Worm (Caenorhabditis elegans) whole organism, late embryonic: Measurements from ENCODE around the gene C18G1.1.

Experiments
- C08G9.2 ChIP-seq: sonication (generic microtip); optimal IDR thresholded peaks from 2 replicates; lab custom pipeline; 2016; ENCODE audit warnings: mild to moderate bottlenecking, missing genetic modification characterization, moderate library complexity, missing compliant biosample characterization
- C38D4.7 ChIP-seq: fragments of 200-800 bp; sonication (Bioruptor generic); optimal IDR thresholded peaks from 2 replicates; lab custom pipeline; 2018; ENCODE audit warnings: mild to moderate bottlenecking, missing genetic modification characterization, moderate library complexity, missing compliant biosample characterization
- F13H6.1 ChIP-seq: sonication (generic microtip); optimal IDR thresholded peaks from 2 replicates; lab custom pipeline; 2016; ENCODE audit warnings: missing genetic modification characterization, missing compliant biosample characterization
- K09A11.1 ChIP-seq: sonication (generic microtip); optimal IDR thresholded peaks from 2 replicates; lab custom pipeline; 2017; ENCODE audit warnings: antibody characterized with exemption, mild to moderate bottlenecking, missing genetic modification characterization, missing compliant biosample characterization; ENCODE audit not compliant: insufficient read depth
- T23F11.4 ChIP-seq: fragments of 200-800 bp; sonication (Bioruptor generic); optimal IDR thresholded peaks from 2 replicates; lab custom pipeline; 2018; ENCODE audit warnings: mild to moderate bottlenecking, missing genetic modification characterization, missing compliant biosample characterization
- ama-1 ChIP-seq: fragments of 150-350 bp; optimal IDR thresholded peaks from 2 replicates; lab custom pipeline; 2014
- ceh-14 ChIP-seq: sonication (generic microtip); optimal IDR thresholded peaks from 2 replicates; lab custom pipeline; 2016; ENCODE audit warnings: missing genotype, missing genetic modification characterization, missing compliant biosample characterization
- ceh-18 ChIP-seq: sonication (generic microtip); optimal IDR thresholded peaks from 2 replicates; lab custom pipeline; 2016; ENCODE audit warnings: missing genetic modification characterization, missing compliant biosample characterization
- ceh-19 ChIP-seq: fragments of 200-800 bp; sonication (Bioruptor generic); optimal IDR thresholded peaks from 2 replicates; lab custom pipeline; 2018; ENCODE audit warnings: mild to moderate bottlenecking, missing genetic modification characterization, missing compliant biosample characterization
- ceh-2 ChIP-seq: sonication (generic microtip); optimal IDR thresholded peaks from 2 replicates; lab custom pipeline; 2016; ENCODE audit warnings: missing genotype, missing genetic modification characterization, missing compliant biosample characterization
- ceh-24 ChIP-seq: sonication (generic microtip); optimal IDR thresholded peaks from 2 replicates; lab custom pipeline; 2016; ENCODE audit warnings: mild to moderate bottlenecking, missing genetic modification characterization, missing compliant biosample characterization
- ceh-30 ChIP-seq: fragments of 150-350 bp; optimal IDR thresholded peaks from 2 replicates; lab custom pipeline; 2014; ENCODE audit warnings: missing biosample characterization, missing genetic modification characterization
- ceh-31 ChIP-seq: sonication (generic microtip); optimal IDR thresholded peaks from 2 replicates; lab custom pipeline; 2016; ENCODE audit warnings: missing genetic modification characterization, missing compliant biosample characterization
- ceh-34 ChIP-seq: sonication (generic microtip); optimal IDR thresholded peaks from 2 replicates; lab custom pipeline; 2016; ENCODE audit warnings: mild to moderate bottlenecking, missing genetic modification characterization, missing compliant biosample characterization
- ceh-48 ChIP-seq: sonication (generic microtip); optimal IDR thresholded peaks from 2 replicates; lab custom pipeline; 2016; ENCODE audit warnings: missing genetic modification characterization, inconsistent platforms, missing compliant biosample characterization
- ceh-6 ChIP-seq: fragments of 200-800 bp; sonication (Bioruptor generic); optimal IDR thresholded peaks from 2 replicates; lab custom pipeline; 2018; ENCODE audit warnings: mild to moderate bottlenecking, missing genetic modification characterization, missing compliant biosample characterization
- ceh-9 ChIP-seq: sonication (generic microtip); optimal IDR thresholded peaks from 2 replicates; lab custom pipeline; 2016; ENCODE audit warnings: mild to moderate bottlenecking, missing genetic modification characterization, inconsistent platforms, missing compliant biosample characterization
- dve-1 ChIP-seq: sonication (generic microtip); optimal IDR thresholded peaks from 2 replicates; lab custom pipeline; 2017; ENCODE audit warnings: antibody characterized with exemption, mild to moderate bottlenecking, missing genetic modification characterization, missing compliant biosample characterization
- elt-2 ChIP-seq: sonication (generic microtip); optimal IDR thresholded peaks from 2 replicates; lab custom pipeline; 2016; ENCODE audit warnings: missing genetic modification reagents, missing genetic modification characterization, missing compliant biosample characterization
- ets-4 ChIP-seq: sonication (generic microtip); optimal IDR thresholded peaks from 2 replicates; lab custom pipeline; 2016; ENCODE audit warnings: missing genetic modification characterization, missing compliant biosample characterization
- fax-1 ChIP-seq: sonication (generic microtip); optimal IDR thresholded peaks from 2 replicates; lab custom pipeline; 2016; ENCODE audit warnings: missing genotype, missing genetic modification characterization, missing compliant biosample characterization
- hlh-30 ChIP-seq: sonication (generic microtip); optimal IDR thresholded peaks from 2 replicates; lab custom pipeline; 2017; ENCODE audit warnings: antibody characterized with exemption, missing genetic modification characterization, missing compliant biosample characterization; ENCODE audit not compliant: insufficient read depth
- lin-11 ChIP-seq: fragments of 200-800 bp; sonication (Bioruptor generic); optimal IDR thresholded peaks from 2 replicates; lab custom pipeline; 2018; ENCODE audit warnings: mild to moderate bottlenecking, missing genetic modification characterization, missing compliant biosample characterization
- nfya-1 ChIP-seq: sonication (generic microtip); optimal IDR thresholded peaks from 2 replicates; lab custom pipeline; 2017; ENCODE audit warnings: missing genetic modification characterization, mild to moderate bottlenecking, missing compliant biosample characterization, antibody characterized with exemption, moderate library complexity
- nhr-11 ChIP-seq: fragments of 150-350 bp; optimal IDR thresholded peaks from 2 replicates; lab custom pipeline; 2014; ENCODE audit warnings: missing biosample characterization, missing genetic modification characterization
- nhr-232 ChIP-seq: sonication (generic microtip); optimal IDR thresholded peaks from 2 replicates; lab custom pipeline; 2016; ENCODE audit warnings: missing genetic modification characterization, missing compliant biosample characterization
- npax-4 ChIP-seq: sonication (generic microtip); optimal IDR thresholded peaks from 2 replicates; lab custom pipeline; 2016; ENCODE audit warnings: missing genetic modification characterization, missing compliant biosample characterization
- pat-9 ChIP-seq: fragments of 200-800 bp; sonication (Bioruptor generic); optimal IDR thresholded peaks from 2 replicates; lab custom pipeline; 2018; ENCODE audit warnings: mild to moderate bottlenecking, missing genetic modification characterization, moderate library complexity, missing compliant biosample characterization
- pax-1 ChIP-seq: fragments of 150-350 bp; optimal IDR thresholded peaks from 2 replicates; lab custom pipeline; 2014; ENCODE audit warnings: missing biosample characterization, missing genetic modification characterization
- pha-2 ChIP-seq: sonication (generic microtip); optimal IDR thresholded peaks from 2 replicates; lab custom pipeline; 2017; ENCODE audit warnings: mild to moderate bottlenecking, missing genetic modification characterization, missing compliant biosample characterization
- pqm-1 ChIP-seq: sonication (generic microtip); optimal IDR thresholded peaks from 2 replicates; lab custom pipeline; 2016; ENCODE audit warnings: missing genetic modification characterization, missing compliant biosample characterization
- ref-2 ChIP-seq: sonication (generic microtip); optimal IDR thresholded peaks from 2 replicates; lab custom pipeline; 2016; ENCODE audit warnings: missing genetic modification characterization, missing compliant biosample characterization
- rnt-1 ChIP-seq: sonication (generic microtip); optimal IDR thresholded peaks from 2 replicates; lab custom pipeline; 2016; ENCODE audit warnings: missing genetic modification characterization, missing compliant biosample characterization
- sox-2 ChIP-seq: fragments of 200-800 bp; sonication (Bioruptor generic); IDR thresholded peaks from 2 replicates; pipeline ENCODE4 v1.3.6; 2022; ENCODE audit warnings: missing genetic modification reagents, missing genetic modification characterization, missing compliant biosample characterization
- sox-4 ChIP-seq: sonication (generic microtip); optimal IDR thresholded peaks from 2 replicates; lab custom pipeline; 2017; ENCODE audit warnings: mild to moderate bottlenecking, missing genetic modification characterization, inconsistent platforms, missing compliant biosample characterization
- syd-9 ChIP-seq: sonication (generic microtip); optimal IDR thresholded peaks from 2 replicates; lab custom pipeline; 2016; ENCODE audit warnings: mild to moderate bottlenecking, missing genetic modification characterization, moderate library complexity, missing compliant biosample characterization
- tbx-2 ChIP-seq: sonication (generic microtip); optimal IDR thresholded peaks from 2 replicates; lab custom pipeline; 2016; ENCODE audit warnings: missing genetic modification characterization, missing compliant biosample characterization
- unc-3 ChIP-seq, 2 experiments: fragments of 200-800 bp in 1 of 2; sonication (Bioruptor generic) in 1 of 2; sonication (generic microtip) in 1 of 2; conservative IDR thresholded peaks in 1 of 2; optimal IDR thresholded peaks in 1 of 2; 2 replicates each; pipeline versions ENCODE4 v1.3.6 to Lab custom; 2016 to 2022; ENCODE audit warnings: missing compliant biosample characterization in 2 of 2, missing genetic modification characterization in 2 of 2, missing genetic modification reagents in 1 of 2
- unc-42 ChIP-seq: sonication (generic microtip); optimal IDR thresholded peaks from 2 replicates; lab custom pipeline; 2016; ENCODE audit warnings: missing genotype, missing genetic modification characterization, missing compliant biosample characterization
- unc-55 ChIP-seq: sonication (generic microtip); optimal IDR thresholded peaks from 2 replicates; lab custom pipeline; 2017; ENCODE audit warnings: missing biosample characterization, missing genetic modification reagents, missing genetic modification characterization
- zip-5 ChIP-seq: sonication (generic microtip); optimal IDR thresholded peaks from 2 replicates; lab custom pipeline; 2016; ENCODE audit warnings: missing genetic modification characterization, missing compliant biosample characterization
- ztf-16 ChIP-seq: sonication (generic microtip); optimal IDR thresholded peaks from 2 replicates; lab custom pipeline; 2017; ENCODE audit warnings: missing genetic modification characterization, missing compliant biosample characterization

C18G1.1 gene

ce11 chrV:4823683-4824391 lies 46.1 kb downstream of the C18G1.1 start:
- TF ChIP-seq unc-3 (GFP tag; conservative IDR thresholded peaks at IDR 0.05; lab: Robert Waterston, UW) (no peak), unc-3 (tag; optimal IDR thresholded peaks at IDR 0.05; lab: Kevin White, UChicago) (no peak), ceh-30 (tag; lab: Kevin White, UChicago) (no peak), unc-55 (GFP tag; lab: Kevin White, UChicago) (no peak), zip-5 (tag; lab: Kevin White, UChicago) (no peak), pha-2 (no peak), T23F11.4 (GFP tag; lab: Kevin White, UChicago) (no peak)

ce11 chrV:4826710-4827380 lies 49.1 kb downstream of the C18G1.1 start, which contains the start of the genes hsp-6 and C37H5.5:
TSS of gene hsp-6 (minus strand) at chrV:4826760.
TSS of gene C37H5.5 (plus strand) at chrV:4827360.
- TF ChIP-seq syd-9 (peak; percentile 46), ets-4 (tag; lab: Kevin White, UChicago) (peak; percentile 40), ama-1 (no peak), ztf-16 (no peak), C08G9.2 (no peak), ceh-2 (tag; lab: Kevin White, UChicago) (peak; percentile 30), fax-1 (no peak), unc-3 (GFP tag; conservative IDR thresholded peaks at IDR 0.05; lab: Robert Waterston, UW) (no peak), unc-3 (tag; optimal IDR thresholded peaks at IDR 0.05; lab: Kevin White, UChicago) (no peak), ceh-34 (tag; lab: Kevin White, UChicago) (peak; percentile 39), F13H6.1 (tag; lab: Kevin White, UChicago) (peak; percentile 5), pat-9 (tag; lab: Kevin White, UChicago) (no peak), sox-4 (tag; lab: Kevin White, UChicago) (no peak), rnt-1 (tag; lab: Kevin White, UChicago) (no peak), ceh-18 (tag; lab: Kevin White, UChicago) (peak; percentile 69), pqm-1 (tag; lab: Kevin White, UChicago) (no peak), ref-2 (tag; lab: Kevin White, UChicago) (no peak), ceh-19 (GFP tag; lab: Kevin White, UChicago) (no peak), nhr-232 (tag; lab: Kevin White, UChicago) (peak; percentile 10), K09A11.1 (no peak), hlh-30 (tag; lab: Kevin White, UChicago) (peak; percentile 87), nhr-11 (tag; lab: Kevin White, UChicago) (no peak), ceh-14 (tag; lab: Kevin White, UChicago) (peak; percentile 10), nfya-1 (peak; percentile 84), dve-1 (tag; lab: Kevin White, UChicago) (no peak), lin-11 (no peak), zip-5 (tag; lab: Kevin White, UChicago) (no peak), ceh-31 (tag; lab: Kevin White, UChicago) (peak; percentile 67), unc-55 (GFP tag; lab: Kevin White, UChicago) (peak; percentile 14), elt-2 (tag; lab: Kevin White, UChicago) (peak; percentile 38), ceh-24 (tag; lab: Kevin White, UChicago) (no peak), ceh-6 (no peak), ceh-9 (no peak), sox-2 (GFP tag; lab: Robert Waterston, UW) (no peak; the same call in 1 of the 2 replicates), pax-1 (tag; lab: Kevin White, UChicago) (peak; percentile 65), unc-42 (tag; lab: Kevin White, UChicago) (peak; percentile 52), C38D4.7 (GFP tag; lab: Kevin White, UChicago) (no peak), npax-4 (no peak), ceh-48 (tag; lab: Kevin White, UChicago) (no peak), tbx-2 (tag; lab: Kevin White, UChicago) (peak; percentile 59)
